Worm (Caenorhabditis elegans) whole organism, early embryonic: ENCODE results near the gene hum-2.

Source experiments
- B0310.2 ChIP-seq: sonication (generic microtip); optimal IDR thresholded peaks from 2 replicates; lab custom pipeline; 2016; ENCODE audit warnings: mild to moderate bottlenecking, missing genetic modification characterization, missing compliant biosample characterization
- F13C5.2 ChIP-seq: sonication (generic microtip); optimal IDR thresholded peaks from 2 replicates; lab custom pipeline; 2017; ENCODE audit warnings: mild to moderate bottlenecking, missing genetic modification characterization, inconsistent platforms, missing compliant biosample characterization
- aly-1 ChIP-seq: sonication (generic microtip); optimal IDR thresholded peaks from 2 replicates; lab custom pipeline; 2016; ENCODE audit warnings: missing genetic modification characterization, missing compliant biosample characterization
- ama-1 ChIP-seq: fragments of 150-350 bp; optimal IDR thresholded peaks from 2 replicates; lab custom pipeline; 2014
- ceh-13 ChIP-seq: fragments of 200-800 bp; sonication (Bioruptor generic); optimal IDR thresholded peaks from 2 replicates; lab custom pipeline; 2018; ENCODE audit warnings: mild to moderate bottlenecking, missing genetic modification characterization, missing compliant biosample characterization
- flt-1 ChIP-seq: fragments of 200-800 bp; sonication (Bioruptor generic); IDR thresholded peaks from 2 replicates; pipeline ENCODE4 v1.3.6; 2022; ENCODE audit warnings: missing genetic modification characterization, missing compliant biosample characterization
- hmbx-1 ChIP-seq: sonication (generic microtip); optimal IDR thresholded peaks from 2 replicates; lab custom pipeline; 2016; ENCODE audit warnings: mild to moderate bottlenecking, missing genetic modification characterization, missing compliant biosample characterization
- hmg-4 ChIP-seq: fragments of 200-800 bp; sonication (Bioruptor generic); optimal IDR thresholded peaks from 2 replicates; lab custom pipeline; 2018; ENCODE audit warnings: mild to moderate bottlenecking, missing genetic modification characterization, missing compliant biosample characterization
- hnd-1 ChIP-seq: sonication (generic microtip); optimal IDR thresholded peaks from 2 replicates; lab custom pipeline; 2016; ENCODE audit warnings: missing genetic modification characterization, missing compliant biosample characterization
- pes-1 ChIP-seq: fragments of 200-800 bp; sonication (Bioruptor generic); IDR thresholded peaks from 2 replicates; pipeline ENCODE4 v1.3.6; 2022; ENCODE audit warnings: missing genetic modification reagents, missing genetic modification characterization, missing compliant biosample characterization
- sea-1 ChIP-seq: fragments of 200-800 bp; sonication (Bioruptor generic); conservative IDR thresholded peaks from 2 replicates; pipeline ENCODE4 v1.3.6; 2022; ENCODE audit warnings: missing genetic modification characterization, missing compliant biosample characterization
- tbx-11 ChIP-seq: fragments of 200-800 bp; sonication (Bioruptor generic); IDR thresholded peaks from 2 replicates; pipeline ENCODE4 v1.3.6; 2022; ENCODE audit warnings: missing genetic modification characterization, missing compliant biosample characterization
- tbx-37 ChIP-seq: fragments of 200-800 bp; sonication (Bioruptor generic); conservative IDR thresholded peaks from 2 replicates; pipeline ENCODE4 v1.3.6; 2022; ENCODE audit warnings: missing genetic modification reagents, missing genetic modification characterization, missing compliant biosample characterization
- tra-4 ChIP-seq: sonication (generic microtip); optimal IDR thresholded peaks from 2 replicates; lab custom pipeline; 2017; ENCODE audit warnings: missing genetic modification characterization, missing compliant biosample characterization

- TF ChIP-seq tbx-11 (GFP tag; lab: Robert Waterston, UW) (no peak), ama-1 (lab: Kevin White, UChicago) (no peak), hmg-4 (GFP tag; lab: Kevin White, UChicago) (no peak), hmbx-1 (tag; lab: Kevin White, UChicago) (no peak), aly-1 (tag; lab: Kevin White, UChicago) (no peak), ceh-13 (GFP tag; lab: Kevin White, UChicago) (no peak), tbx-37 (no peak), F13C5.2 (no peak), sea-1 (GFP tag; lab: Robert Waterston, UW) (no peak), B0310.2 (tag; lab: Kevin White, UChicago) (no peak), hnd-1 (tag; lab: Kevin White, UChicago) (no peak), flt-1 (no peak), tra-4 (tag; lab: Kevin White, UChicago) (no peak), pes-1 (GFP tag; lab: Robert Waterston, UW) (no peak)
Measured at ce11 chrV:9406890-9407289, 20.9 kb downstream of the hum-2 start.
